Worm (Caenorhabditis elegans) whole organism, early embryonic: ENCODE results near the gene irld-51.

Experiments
- F13C5.2 ChIP-seq: sonication (generic microtip); optimal IDR thresholded peaks from 2 replicates; lab custom pipeline; 2017; ENCODE audit warnings: mild to moderate bottlenecking, missing genetic modification characterization, inconsistent platforms, missing compliant biosample characterization
- ama-1 ChIP-seq: fragments of 150-350 bp; optimal IDR thresholded peaks from 2 replicates; lab custom pipeline; 2014
- ceh-13 ChIP-seq: fragments of 200-800 bp; sonication (Bioruptor generic); optimal IDR thresholded peaks from 2 replicates; lab custom pipeline; 2018; ENCODE audit warnings: mild to moderate bottlenecking, missing genetic modification characterization, missing compliant biosample characterization
- flt-1 ChIP-seq: fragments of 200-800 bp; sonication (Bioruptor generic); IDR thresholded peaks from 2 replicates; pipeline ENCODE4 v1.3.6; 2022; ENCODE audit warnings: missing genetic modification characterization, missing compliant biosample characterization
- hmbx-1 ChIP-seq: sonication (generic microtip); optimal IDR thresholded peaks from 2 replicates; lab custom pipeline; 2016; ENCODE audit warnings: mild to moderate bottlenecking, missing genetic modification characterization, missing compliant biosample characterization
- hmg-4 ChIP-seq: fragments of 200-800 bp; sonication (Bioruptor generic); optimal IDR thresholded peaks from 2 replicates; lab custom pipeline; 2018; ENCODE audit warnings: mild to moderate bottlenecking, missing genetic modification characterization, missing compliant biosample characterization
- sea-1 ChIP-seq: fragments of 200-800 bp; sonication (Bioruptor generic); conservative IDR thresholded peaks from 2 replicates; pipeline ENCODE4 v1.3.6; 2022; ENCODE audit warnings: missing genetic modification characterization, missing compliant biosample characterization
- tra-4 ChIP-seq: sonication (generic microtip); optimal IDR thresholded peaks from 2 replicates; lab custom pipeline; 2017; ENCODE audit warnings: missing genetic modification characterization, missing compliant biosample characterization

DNA sequence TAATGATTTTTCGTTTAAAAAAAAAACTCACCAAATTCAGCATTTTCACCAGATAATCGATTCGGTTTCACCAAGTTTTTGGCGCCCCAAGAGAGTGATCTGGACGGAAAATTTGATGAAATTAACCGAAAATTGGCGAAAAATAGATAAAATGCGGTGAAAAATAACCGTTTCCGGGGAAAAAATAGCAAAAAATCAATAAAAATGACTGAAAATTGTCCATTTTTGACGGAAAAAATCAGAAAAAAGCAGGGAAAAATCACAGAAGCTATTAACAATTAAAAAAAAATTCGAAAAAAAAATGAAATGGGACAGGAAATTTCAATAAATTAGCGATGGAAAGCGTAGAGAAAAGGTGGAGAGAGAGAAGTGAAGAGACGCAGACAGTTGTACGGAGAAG, 39.0 kb downstream of the irld-51 start, which contains the start of gene ubc-15:
- TF ChIP-seq sea-1 (GFP tag; lab: Robert Waterston, UW), result no peak
- no peak for TF ChIP-seq ama-1
- no peak for TF ChIP-seq ceh-13 (GFP tag; lab: Kevin White, UChicago)
- no peak for TF ChIP-seq flt-1
- no peak for TF ChIP-seq hmg-4 (GFP tag; lab: Kevin White, UChicago)
- no peak for TF ChIP-seq hmbx-1 (tag; lab: Kevin White, UChicago)
- no peak for TF ChIP-seq F13C5.2 (tag; lab: Kevin White, UChicago)
- TF ChIP-seq tra-4 (tag; lab: Kevin White, UChicago), result no peak
